Fruit fly (Drosophila melanogaster): ENCODE data around the gene CG33229.

CG33229 gene

DNA sequence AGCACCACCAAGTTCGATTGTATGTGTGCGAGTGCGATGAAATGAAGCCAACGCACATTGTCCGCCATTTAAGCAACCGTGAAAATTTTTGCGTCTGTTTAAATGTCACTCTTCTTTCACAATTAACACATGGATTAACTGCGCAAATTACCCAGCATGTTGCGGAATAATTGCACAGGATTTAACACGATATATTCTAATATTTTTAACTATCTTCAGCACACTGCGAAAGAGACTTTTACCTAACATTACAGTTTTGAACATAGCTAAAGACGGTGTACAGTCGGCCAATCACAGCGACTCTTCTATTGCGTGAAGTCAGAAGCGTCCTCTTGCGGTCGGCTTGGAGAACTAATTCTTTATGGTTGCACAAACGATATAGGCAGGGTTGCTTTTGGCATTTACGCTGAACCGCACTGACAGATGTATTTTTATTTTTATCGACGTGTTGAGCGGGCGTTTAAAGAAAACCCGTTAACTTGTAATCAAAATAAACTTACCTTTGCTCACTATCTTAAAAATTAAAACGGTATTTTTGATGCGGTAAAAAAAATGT is 23.1 kb downstream of the CG33229 start (continued):
- TF ChIP-seq CG18262 (tag; optimal IDR thresholded peaks at IDR 0.05) (no peak), Jarid2 (GFP tag; optimal IDR thresholded peaks at IDR 0.05) (no peak), nom (GFP tag; optimal IDR thresholded peaks at IDR 0.05) (peak; percentile 26), CG11695 (GFP tag; IDR thresholded peaks at IDR 0.05) (peak; percentile 6; the same call in 1 of the 3 replicates), Oli (tag; optimal IDR thresholded peaks at IDR 0.05) (no peak), CG8388 (GFP tag; optimal IDR thresholded peaks at IDR 0.05) (no peak), Oaz (GFP tag; IDR thresholded peaks at IDR 0.05) (peak; percentile 10; the same call in 1 of the 2 replicates), NFAT (GFP tag; IDR thresholded peaks at IDR 0.05) (no peak; the same call in 1 of the 2 replicates), z (GFP tag; IDR thresholded peaks at IDR 0.05) (no peak), CG17361 (GFP tag; IDR thresholded peaks at IDR 0.05) (no peak; the same call in 2 of the 3 replicates), lab (GFP tag; optimal IDR thresholded peaks at IDR 0.05) (no peak), sr (GFP tag; IDR thresholded peaks at IDR 0.05) (no peak), CG2712 (tag; optimal IDR thresholded peaks at IDR 0.05) (peak; percentile 29), p53 (GFP tag; optimal IDR thresholded peaks at IDR 0.05) (peak; percentile 17), cato (GFP tag; optimal IDR thresholded peaks at IDR 0.05; ENCODE audit: borderline replicate concordance) (no peak), CG12769 (tag; optimal IDR thresholded peaks at IDR 0.05) (no peak), CG1024 (GFP tag; IDR thresholded peaks at IDR 0.05) (no peak), fd3F (GFP tag; optimal IDR thresholded peaks at IDR 0.05) (no peak), CG3281 (GFP tag; optimal IDR thresholded peaks at IDR 0.05) (peak; percentile 31), CG12659 (GFP tag; optimal IDR thresholded peaks at IDR 0.05) (peak; percentile 81), h (optimal IDR thresholded peaks at IDR 0.05) (no peak), her (GFP tag; optimal IDR thresholded peaks at IDR 0.05) (peak; percentile 26), CG11456 (GFP tag; IDR thresholded peaks at IDR 0.05) (no peak; the same call in 1 of the 3 replicates), CG5953 (GFP tag; IDR thresholded peaks at IDR 0.05) (peak; percentile 54; the same call in 1 of the 2 replicates), Dll (GFP tag; IDR thresholded peaks at IDR 0.05; ENCODE audit: partially characterized antibody) (peak; percentile 25; the same call in 2 of the 4 replicates), CG3838 (GFP tag; optimal IDR thresholded peaks at IDR 0.05) (no peak), CG4328 (GFP tag; optimal IDR thresholded peaks at IDR 0.05) (no peak), Ravus (GFP tag; IDR thresholded peaks at IDR 0.05) (no peak), Tbp (GFP tag; optimal IDR thresholded peaks at IDR 0.05) (no peak), CG4360 (GFP tag; IDR thresholded peaks at IDR 0.05) (no peak), CG7745 (tag; optimal IDR thresholded peaks at IDR 0.05) (no peak), TFAM (GFP tag; optimal IDR thresholded peaks at IDR 0.05) (no peak), CG10321 (GFP tag; IDR thresholded peaks at IDR 0.05) (no peak), CG32532 (GFP tag; IDR thresholded peaks at IDR 0.05) (peak; percentile 37), CG4282 (GFP tag; optimal IDR thresholded peaks at IDR 0.05) (no peak), CG17829 (tag; optimal IDR thresholded peaks at IDR 0.05) (peak; percentile 49), BtbVII (GFP tag; optimal IDR thresholded peaks at IDR 0.05) (no peak), jing (GFP tag; optimal IDR thresholded peaks at IDR 0.05) (no peak), trem (tag; optimal IDR thresholded peaks at IDR 0.05) (peak; percentile 83), sna (GFP tag; IDR thresholded peaks at IDR 0.05; ENCODE audit: partially characterized antibody) (peak; percentile 51; the same call in 1 of the 2 replicates), CG2889 (GFP tag; IDR thresholded peaks at IDR 0.05) (no peak), sob (GFP tag; IDR thresholded peaks at IDR 0.05) (0 out of 2 replicates have a peak, but pooled peaks have one; percentile 42), CG16815 (GFP tag; optimal IDR thresholded peaks at IDR 0.05) (no peak), Bdp1 (GFP tag; optimal IDR thresholded peaks at IDR 0.05) (peak; percentile 51), CG31224 (GFP tag; IDR thresholded peaks at IDR 0.05) (no peak), emc (GFP tag; optimal IDR thresholded peaks at IDR 0.05) (no peak), CG2875 (GFP tag; optimal IDR thresholded peaks at IDR 0.05) (peak; percentile 6), Trl (optimal IDR thresholded peaks at IDR 0.05) (no peak), Trl (GFP tag; optimal IDR thresholded peaks at IDR 0.05) (peak; percentile 50), E2f1 (GFP tag; IDR thresholded peaks at IDR 0.05) (peak; percentile 47; the same call in 1 of the 2 replicates), Sox102F (GFP tag; optimal IDR thresholded peaks at IDR 0.05) (no peak)

Data from whole organism, embryonic.